Fruit fly (Drosophila melanogaster) whole organism, embryonic: Measurements from ENCODE around the gene AstCC.

Experiments
- Adf1 ChIP-seq: fragments of 200-800 bp; sonication (Bioruptor generic); IDR thresholded peaks from 2 replicates; pipeline ENCODE4 v1.3.6; 2022; ENCODE audit warnings: missing biosample characterization, missing genetic modification characterization
- CG11398 ChIP-seq: fragments of 200-800 bp; sonication (Bioruptor generic); optimal IDR thresholded peaks from 2 replicates; lab custom pipeline; 2016; ENCODE audit warnings: missing biosample characterization, missing genetic modification characterization
- CG12391 ChIP-seq: fragments of 200-800 bp; sonication (Bioruptor generic); optimal IDR thresholded peaks from 3 replicates; lab custom pipeline; 2018; ENCODE audit warnings: missing biosample characterization, mild to moderate bottlenecking, missing genetic modification characterization, moderate library complexity
- CG13775 ChIP-seq: fragments of 200-800 bp; sonication (Bioruptor generic); optimal IDR thresholded peaks from 3 replicates; lab custom pipeline; 2017; ENCODE audit warnings: missing biosample characterization, mild to moderate bottlenecking, missing genetic modification characterization
- CG13894 ChIP-seq: fragments of 200-800 bp; sonication (Bioruptor generic); optimal IDR thresholded peaks from 3 replicates; lab custom pipeline; 2018; ENCODE audit warnings: missing biosample characterization, mild to moderate bottlenecking, missing genetic modification characterization, moderate library complexity
- CG14014 ChIP-seq: fragments of 200-800 bp; sonication (Bioruptor generic); IDR thresholded peaks from 2 replicates; pipeline ENCODE4 v1.3.6; 2022; ENCODE audit warnings: missing biosample characterization, missing genetic modification characterization
- CG1529 ChIP-seq: fragments of 200-800 bp; sonication (Bioruptor generic); optimal IDR thresholded peaks from 3 replicates; lab custom pipeline; 2018; ENCODE audit warnings: missing biosample characterization, missing genetic modification characterization
- CG16813 ChIP-seq: fragments of 200-800 bp; sonication (Bioruptor generic); IDR thresholded peaks from 3 replicates; pipeline ENCODE4 v1.3.6; 2022; ENCODE audit warnings: missing biosample characterization, missing genetic modification characterization; ENCODE audit not compliant: partially characterized antibody
- CG17612 ChIP-seq: fragments of 200-800 bp; sonication (Bioruptor generic); IDR thresholded peaks from 2 replicates; pipeline ENCODE4 v1.3.6; 2022; ENCODE audit warnings: missing biosample characterization, missing genetic modification characterization
- CG1792 ChIP-seq: fragments of 200-800 bp; sonication (Bioruptor generic); optimal IDR thresholded peaks from 2 replicates; lab custom pipeline; 2016; ENCODE audit warnings: missing biosample characterization, missing genetic modification characterization
- CG30020 ChIP-seq: fragments of 200-800 bp; optimal IDR thresholded peaks from 2 replicates; lab custom pipeline; 2019; ENCODE audit warnings: missing biosample characterization, mild to moderate bottlenecking, missing genetic modification characterization, moderate library complexity
- CG30403 ChIP-seq: fragments of 200-800 bp; sonication (Bioruptor generic); optimal IDR thresholded peaks from 3 replicates; lab custom pipeline; 2016; ENCODE audit warnings: missing biosample characterization, missing genetic modification characterization
- CG32767 ChIP-seq: fragments of 200-800 bp; sonication (Bioruptor generic); IDR thresholded peaks from 2 replicates; pipeline ENCODE4 v1.3.6; 2022; ENCODE audit warnings: missing biosample characterization, missing genetic modification characterization
- CG5180 ChIP-seq: fragments of 200-800 bp; sonication (Bioruptor generic); optimal IDR thresholded peaks from 3 replicates; lab custom pipeline; 2017; ENCODE audit warnings: missing biosample characterization, missing genetic modification characterization, mild to moderate bottlenecking, moderate library complexity, missing genetic modification reagents
- CG6791 ChIP-seq: fragments of 200-800 bp; sonication (Bioruptor generic); IDR thresholded peaks from 3 replicates; pipeline ENCODE4 v1.3.6; 2022; ENCODE audit warnings: missing biosample characterization, missing genetic modification characterization; ENCODE audit not compliant: partially characterized antibody
- CG8359 ChIP-seq: fragments of 200-800 bp; sonication (Bioruptor generic); optimal IDR thresholded peaks from 2 replicates; lab custom pipeline; 2017; ENCODE audit warnings: missing biosample characterization, mild to moderate bottlenecking, missing genetic modification characterization, borderline replicate concordance
- CG8388 ChIP-seq: fragments of 200-800 bp; sonication (Bioruptor generic); optimal IDR thresholded peaks from 2 replicates; lab custom pipeline; 2019; ENCODE audit warnings: missing biosample characterization, mild to moderate bottlenecking, missing genetic modification characterization, moderate library complexity
- CG9817 ChIP-seq: fragments of 200-800 bp; sonication (Bioruptor generic); optimal IDR thresholded peaks from 2 replicates; lab custom pipeline; 2018; ENCODE audit warnings: missing biosample characterization, mild to moderate bottlenecking, missing genetic modification characterization, moderate library complexity
- Deaf1 ChIP-seq: fragments of 200-800 bp; optimal IDR thresholded peaks from 3 replicates; lab custom pipeline; 2019; ENCODE audit warnings: missing biosample characterization, mild to moderate bottlenecking, missing genetic modification characterization, moderate library complexity
- Doc3 ChIP-seq: fragments of 200-800 bp; sonication (Bioruptor generic); IDR thresholded peaks from 3 replicates; pipeline ENCODE4 v1.3.6; 2022; ENCODE audit warnings: missing biosample characterization, missing genetic modification characterization; ENCODE audit not compliant: partially characterized antibody
- Drgx ChIP-seq: fragments of 200-800 bp; sonication (Bioruptor generic); IDR thresholded peaks from 2 replicates; pipeline ENCODE4 v1.3.6; 2022; ENCODE audit warnings: missing biosample characterization, missing genetic modification characterization
- GATAe ChIP-seq: fragments of 200-800 bp; sonication (Bioruptor generic); conservative IDR thresholded peaks from 2 replicates; pipeline ENCODE4 v1.3.6; 2022; ENCODE audit warnings: missing biosample characterization, missing genetic modification characterization
- Gsc ChIP-seq: fragments of 200-800 bp; sonication (Bioruptor generic); IDR thresholded peaks from 2 replicates; pipeline ENCODE4 v1.3.6; 2022; ENCODE audit warnings: missing biosample characterization, missing genetic modification characterization
- MBD-R2 ChIP-seq: fragments of 200-800 bp; sonication (Bioruptor generic); IDR thresholded peaks from 2 replicates; pipeline ENCODE4 v1.3.6; 2022; ENCODE audit warnings: missing biosample characterization, missing genetic modification characterization
- Mrtf ChIP-seq: fragments of 200-800 bp; sonication (Bioruptor generic); IDR thresholded peaks from 3 replicates; pipeline ENCODE4 v1.3.6; 2022; ENCODE audit warnings: missing biosample characterization, missing genetic modification characterization
- Myb ChIP-seq: fragments of 200-800 bp; sonication (Bioruptor generic); optimal IDR thresholded peaks from 2 replicates; lab custom pipeline; 2016; ENCODE audit warnings: missing biosample characterization, missing genetic modification characterization
- Oaz ChIP-seq: fragments of 200-800 bp; sonication (Bioruptor generic); IDR thresholded peaks from 2 replicates; pipeline ENCODE4 v1.3.6; 2022; ENCODE audit warnings: missing biosample characterization, missing genetic modification characterization
- Side ChIP-seq: fragments of 200-800 bp; sonication (Bioruptor generic); optimal IDR thresholded peaks from 2 replicates; lab custom pipeline; 2016; ENCODE audit warnings: missing biosample characterization, missing genetic modification characterization
- Sin3A ChIP-seq: fragments of >200 bp; optimal IDR thresholded peaks from 2 replicates; lab custom pipeline; 2018
- bowl ChIP-seq: fragments of 200-800 bp; sonication (Bioruptor generic); IDR thresholded peaks from 2 replicates; pipeline ENCODE4 v1.3.6; 2022; ENCODE audit warnings: missing biosample characterization, missing genetic modification characterization
- cato ChIP-seq: fragments of 200-800 bp; sonication (Bioruptor generic); optimal IDR thresholded peaks from 2 replicates; lab custom pipeline; 2016; ENCODE audit warnings: missing biosample characterization, missing genetic modification characterization, borderline replicate concordance
- corto ChIP-seq: fragments of 200-800 bp; sonication (Bioruptor generic); optimal IDR thresholded peaks from 2 replicates; lab custom pipeline; 2016; ENCODE audit warnings: missing biosample characterization, mild to moderate bottlenecking, missing genetic modification characterization, moderate library complexity
- crol ChIP-seq: fragments of 200-800 bp; sonication (Bioruptor generic); IDR thresholded peaks from 2 replicates; pipeline ENCODE4 v1.3.6; 2022; ENCODE audit warnings: missing biosample characterization, missing genetic modification characterization
- ftz-f1 ChIP-seq: fragments of 200-800 bp; sonication (Bioruptor generic); optimal IDR thresholded peaks from 2 replicates; lab custom pipeline; 2016; ENCODE audit warnings: missing biosample characterization, missing genetic modification characterization
- grn ChIP-seq: fragments of 200-800 bp; sonication (Bioruptor generic); optimal IDR thresholded peaks from 3 replicates; lab custom pipeline; 2017; ENCODE audit warnings: missing biosample characterization, missing genetic modification characterization
- gsb-n ChIP-seq: fragments of 200-800 bp; sonication (Bioruptor generic); optimal IDR thresholded peaks from 3 replicates; lab custom pipeline; 2018; ENCODE audit warnings: missing biosample characterization, mild to moderate bottlenecking, missing genetic modification characterization
- gt ChIP-seq: fragments of 200-800 bp; sonication (Bioruptor generic); IDR thresholded peaks from 2 replicates; pipeline ENCODE4 v1.3.6; 2022; ENCODE audit warnings: missing biosample characterization, missing genetic modification characterization
- kni ChIP-seq: fragments of 200-800 bp; sonication (Bioruptor generic); optimal IDR thresholded peaks from 3 replicates; lab custom pipeline; 2017; ENCODE audit warnings: mild to moderate bottlenecking, missing biosample characterization, missing genetic modification reagents, missing genetic modification characterization
- lab ChIP-seq: fragments of 200-800 bp; sonication (Bioruptor generic); optimal IDR thresholded peaks from 3 replicates; lab custom pipeline; 2017; ENCODE audit warnings: missing biosample characterization, missing genetic modification characterization, mild to moderate bottlenecking, moderate library complexity, missing genetic modification reagents
- maf-S ChIP-seq: fragments of 200-800 bp; sonication (Bioruptor generic); optimal IDR thresholded peaks from 2 replicates; lab custom pipeline; 2016; ENCODE audit warnings: missing biosample characterization, missing genetic modification characterization
- oc ChIP-seq: fragments of 200-800 bp; sonication (Bioruptor generic); optimal IDR thresholded peaks from 2 replicates; lab custom pipeline; 2018; ENCODE audit warnings: missing biosample characterization, mild to moderate bottlenecking, missing genetic modification characterization, moderate library complexity
- pum ChIP-seq: fragments of 200-800 bp; sonication (Bioruptor generic); optimal IDR thresholded peaks from 2 replicates; lab custom pipeline; 2016; ENCODE audit warnings: missing biosample characterization, missing genetic modification characterization
- schlank ChIP-seq: fragments of 200-800 bp; sonication (Bioruptor generic); optimal IDR thresholded peaks from 2 replicates; lab custom pipeline; 2018; ENCODE audit warnings: missing biosample characterization, mild to moderate bottlenecking, missing genetic modification characterization
- sd ChIP-seq: fragments of 200-800 bp; sonication (Bioruptor generic); optimal IDR thresholded peaks from 3 replicates; lab custom pipeline; 2018; ENCODE audit warnings: missing biosample characterization, mild to moderate bottlenecking, missing genetic modification characterization, moderate library complexity
- seq ChIP-seq: fragments of 200-800 bp; sonication (Bioruptor generic); IDR thresholded peaks from 2 replicates; pipeline ENCODE4 v1.3.6; 2022; ENCODE audit warnings: missing biosample characterization, missing genetic modification characterization
- sisA ChIP-seq: fragments of 200-800 bp; sonication (Bioruptor generic); IDR thresholded peaks from 2 replicates; pipeline ENCODE4 v1.3.6; 2022; ENCODE audit warnings: missing biosample characterization, missing genetic modification characterization
- tgo ChIP-seq: fragments of 200-800 bp; sonication (Bioruptor generic); IDR thresholded peaks from 3 replicates; pipeline ENCODE4 v1.3.6; 2022; ENCODE audit warnings: missing biosample characterization, missing genetic modification characterization
- tna ChIP-seq: fragments of 200-800 bp; sonication (Bioruptor generic); IDR thresholded peaks from 2 replicates; pipeline ENCODE4 v1.3.6; 2022; ENCODE audit warnings: missing biosample characterization, missing genetic modification characterization; ENCODE audit not compliant: partially characterized antibody
- trh ChIP-seq: fragments of 200-800 bp; sonication (Bioruptor generic); optimal IDR thresholded peaks from 2 replicates; lab custom pipeline; 2016; ENCODE audit warnings: missing biosample characterization, missing genetic modification characterization
- vvl ChIP-seq: fragments of 200-800 bp; sonication (Bioruptor generic); IDR thresholded peaks from 2 replicates; pipeline ENCODE4 v1.3.6; 2022; ENCODE audit warnings: missing biosample characterization, missing genetic modification characterization
- wor ChIP-seq: fragments of 200-800 bp; sonication (Bioruptor generic); IDR thresholded peaks from 2 replicates; pipeline ENCODE4 v1.3.6; 2022; ENCODE audit warnings: missing biosample characterization, missing genetic modification characterization

AstCC gene

dm6 chr2L:11058111-11058665, 26.8 kb downstream of the AstCC start (continued):
- TF ChIP-seq CG13894 (tag; lab: Kevin White, UChicago) (no peak), corto (GFP tag; lab: Kevin White, UChicago) (no peak), Mrtf (no peak), sd (tag; lab: Kevin White, UChicago) (no peak), tna (no peak), gt (GFP tag; lab: Robert Waterston, UW) (no peak), CG5180 (GFP tag; lab: Kevin White, UChicago) (no peak), seq (no peak), crol (GFP tag; lab: Robert Waterston, UW) (peak; percentile 84), CG8359 (GFP tag; lab: Kevin White, UChicago) (no peak), CG32767 (GFP tag; lab: Robert Waterston, UW) (no peak; the same call in 1 of the 2 replicates), Drgx (GFP tag; lab: Robert Waterston, UW) (no peak), CG16813 (GFP tag; lab: Robert Waterston, UW) (no peak), tgo (GFP tag; lab: Robert Waterston, UW) (no peak), pum (no peak), lab (GFP tag; lab: Kevin White, UChicago) (no peak), MBD-R2 (no peak), Sin3A (lab: Kevin White, UChicago) (no peak), ftz-f1 (GFP tag; lab: Kevin White, UChicago) (peak; percentile 39), CG1529 (peak; percentile 14), CG30403 (peak; percentile 2), CG12391 (tag; lab: Kevin White, UChicago) (no peak), gsb-n (no peak), CG30020 (tag; lab: Kevin White, UChicago) (no peak), Side (GFP tag; lab: Kevin White, UChicago) (no peak), Myb (GFP tag; lab: Kevin White, UChicago) (no peak), Gsc (GFP tag; lab: Robert Waterston, UW) (no peak), vvl (0 out of 2 replicates have a peak, but pooled peaks have one; percentile 15), CG14014 (no peak), Doc3 (GFP tag; lab: Robert Waterston, UW) (no peak), oc (tag; lab: Kevin White, UChicago) (no peak), CG13775 (GFP tag; lab: Kevin White, UChicago) (no peak), schlank (no peak), CG8388 (GFP tag; lab: Kevin White, UChicago) (no peak), maf-S (no peak), CG6791 (GFP tag; lab: Robert Waterston, UW) (no peak), CG17612 (no peak), Deaf1 (tag; lab: Kevin White, UChicago) (no peak), bowl (no peak), CG9817 (peak; percentile 70), sisA (no peak), GATAe (GFP tag; lab: Robert Waterston, UW) (0 out of 2 replicates have a peak, but pooled peaks have one; percentile 7), CG11398 (GFP tag; lab: Kevin White, UChicago) (no peak), kni (GFP tag; lab: Kevin White, UChicago) (peak; percentile 47), CG1792 (GFP tag; lab: Kevin White, UChicago) (no peak), Oaz (no peak), Adf1 (no peak; the same call in 1 of the 2 replicates), grn (GFP tag; lab: Kevin White, UChicago) (peak; percentile 19), cato (GFP tag; lab: Kevin White, UChicago) (no peak), trh (no peak), wor (0 out of 2 replicates have a peak, but pooled peaks have one; percentile 13)
